Worm (Caenorhabditis elegans) whole organism, L4/young adult: ENCODE data around the gene F53B7.4.
A peak's percentile ranks its signal among the peaks of the same experiment; 100 is the strongest.

ENCODE experiments used
- W03F9.2 ChIP-seq: fragments of 150-350 bp; optimal IDR thresholded peaks from 2 replicates; lab custom pipeline; 2014; ENCODE audit warnings: missing biosample characterization, missing genetic modification characterization
- dao-5 ChIP-seq: sonication (generic microtip); optimal IDR thresholded peaks from 2 replicates; lab custom pipeline; 2016; ENCODE audit warnings: missing genotype, missing genetic modification characterization, moderate library complexity, missing compliant biosample characterization
- him-1 ChIP-seq: sonication (generic microtip); optimal IDR thresholded peaks from 2 replicates; lab custom pipeline; 2016; ENCODE audit warnings: missing genotype, missing genetic modification reagents, missing genetic modification characterization, missing compliant biosample characterization

Gene F53B7.4

ce11 chrV:11027740-11028139 is 25.4 kb upstream of the F53B7.4 start:
- no peak for TF ChIP-seq W03F9.2
- no peak for TF ChIP-seq him-1
- no peak for TF ChIP-seq dao-5 (tag; lab: Kevin White, UChicago)

DNA sequence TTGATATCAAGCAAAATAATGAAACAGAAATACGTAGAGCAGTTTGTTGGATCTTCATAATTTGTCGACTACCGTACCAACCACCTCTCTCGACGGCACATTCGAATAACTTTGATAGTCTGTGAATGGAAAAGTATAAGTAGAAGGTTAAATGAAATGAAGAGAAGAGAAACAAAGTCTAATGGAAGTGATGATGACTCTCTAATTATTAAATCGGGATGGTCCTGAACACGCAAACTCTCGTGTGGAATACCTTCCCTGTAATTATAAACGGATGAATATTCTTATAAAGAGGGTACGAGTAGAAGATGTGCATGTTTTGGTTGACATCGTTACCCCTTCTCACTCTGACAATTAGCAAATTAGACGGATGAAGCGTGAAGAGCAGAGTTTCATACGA is 20.5 kb upstream of the F53B7.4 start, which contains the start of the genes C13G3.12 and hot-6:
Gene C13G3.12 (minus strand): TSS at position 101 of the 400 bp plus-strand sequence.
Gene hot-6 (minus strand): TSS at position 121 of the 400 bp plus-strand sequence.
- TF ChIP-seq W03F9.2, result no peak
- TF ChIP-seq dao-5 (tag; lab: Kevin White, UChicago), result no peak
- TF ChIP-seq him-1, result no peak

DNA sequence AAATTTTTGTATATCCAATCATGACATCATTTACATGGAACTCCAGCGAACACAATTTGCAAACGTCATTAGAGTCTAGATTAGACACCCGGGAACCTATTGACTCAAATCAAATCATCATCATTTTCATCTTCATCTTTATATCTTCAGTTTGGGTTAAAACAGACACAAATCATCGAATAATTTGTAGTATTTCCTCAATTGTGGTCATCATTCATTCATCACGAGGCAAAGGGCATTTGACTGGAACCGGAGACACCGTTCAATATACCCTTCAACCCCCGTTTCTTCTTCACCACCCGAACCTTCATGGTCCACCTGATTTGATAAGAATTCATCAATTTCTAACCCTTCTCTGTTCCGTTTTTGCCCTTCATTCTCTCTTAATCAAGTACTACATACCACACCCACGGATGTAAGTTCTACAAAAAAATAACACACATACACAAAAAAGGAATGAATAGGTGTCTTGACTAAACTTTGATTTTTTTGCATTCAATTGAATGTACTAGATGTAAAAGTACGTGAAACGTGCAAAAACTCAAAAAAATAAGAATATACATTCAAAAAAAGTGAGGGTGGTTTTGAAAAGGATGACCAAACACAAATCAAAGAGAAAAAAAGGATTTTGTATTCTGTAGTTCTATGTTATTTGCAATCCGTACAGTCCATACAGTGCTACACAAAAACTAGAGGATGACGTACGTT is 14.7 kb upstream of the F53B7.4 start:
- TF ChIP-seq him-1 (no peak), dao-5 (tag; lab: Kevin White, UChicago) (no peak), W03F9.2 (no peak)

- no peak for TF ChIP-seq dao-5 (tag; lab: Kevin White, UChicago)
- TF ChIP-seq W03F9.2, result no peak
- TF ChIP-seq him-1, result no peak
These were observed 12.4 kb upstream of the F53B7.4 start for ce11 chrV:11014758-11015157.

ce11 chrV:11013179-11013578 is 10.8 kb upstream of the F53B7.4 start:
- TF ChIP-seq him-1 (no peak), dao-5 (tag; lab: Kevin White, UChicago) (no peak), W03F9.2 (no peak)

ce11 chrV:11012419-11012818 is 10.1 kb upstream of the F53B7.4 start, which contains the start of gene C13G3.1:
TSS of gene C13G3.1 (minus strand) at chrV:11012465.
- TF ChIP-seq W03F9.2 (no peak), him-1 (no peak), dao-5 (tag; lab: Kevin White, UChicago) (no peak)

DNA sequence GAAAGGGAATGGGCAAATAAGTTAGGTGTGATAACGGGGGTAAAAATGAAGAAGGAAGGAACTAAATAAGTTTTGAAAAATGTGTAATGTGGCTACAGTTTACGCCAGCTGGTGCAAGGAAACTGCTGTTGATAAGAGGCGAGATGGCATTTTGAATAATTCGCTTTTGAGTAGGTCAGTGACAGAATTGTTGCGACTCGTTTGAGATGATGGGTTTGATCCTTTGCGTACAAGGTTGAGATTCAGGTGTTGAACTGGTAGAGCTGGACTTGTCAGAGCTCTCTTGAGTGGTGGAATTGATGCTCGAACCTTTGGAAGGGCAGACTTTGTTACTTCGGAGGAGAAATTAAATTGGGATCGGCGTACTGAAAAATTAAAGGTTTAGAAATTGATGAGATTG is 9.5 kb upstream of the F53B7.4 start:
- TF ChIP-seq dao-5 (tag; lab: Kevin White, UChicago), result no peak
- TF ChIP-seq him-1, result no peak
- no peak for TF ChIP-seq W03F9.2

ce11 chrV:11010768-11011167 is 8.4 kb upstream of the F53B7.4 start:
- no peak for TF ChIP-seq W03F9.2
- no peak for TF ChIP-seq him-1
- no peak for TF ChIP-seq dao-5 (tag; lab: Kevin White, UChicago)

DNA sequence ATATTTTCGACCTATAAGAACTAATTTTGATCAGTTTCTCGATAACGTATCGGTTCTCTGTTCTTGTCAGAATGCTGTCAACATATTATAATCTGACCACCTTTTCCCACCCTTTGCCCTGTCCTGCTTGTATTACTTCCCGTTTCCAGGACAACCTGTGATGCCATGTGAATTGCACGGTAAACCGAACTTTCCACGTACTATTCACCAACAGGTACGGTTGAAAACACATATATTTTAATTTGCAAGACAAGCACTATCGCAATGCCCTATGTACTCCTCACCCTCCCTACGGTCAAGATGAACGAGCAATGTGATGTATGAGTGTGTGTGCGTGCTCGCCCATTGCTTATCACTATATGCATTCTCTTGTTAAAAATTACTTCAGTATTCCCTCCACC is 6.8 kb upstream of the F53B7.4 start:
- TF ChIP-seq him-1, result no peak
- no peak for TF ChIP-seq W03F9.2
- no peak for TF ChIP-seq dao-5 (tag; lab: Kevin White, UChicago)

ce11 chrV:11007651-11008050 is 5.3 kb upstream of the F53B7.4 start:
- TF ChIP-seq dao-5 (tag; lab: Kevin White, UChicago) (no peak), him-1 (no peak), W03F9.2 (no peak)

- TF ChIP-seq W03F9.2 (no peak), dao-5 (tag; lab: Kevin White, UChicago) (no peak), him-1 (no peak)
These were observed 1.8 kb upstream of the F53B7.4 start for ce11 chrV:11004094-11004493.

- TF ChIP-seq W03F9.2 (peak; percentile 59), him-1 (no peak)
These were observed 1.7 kb downstream of the F53B7.4 start, which contains the start of gene isy-1 for ce11 chrV:11000650-11001049. TSS of gene isy-1 (minus strand) at chrV:11000699.

DNA sequence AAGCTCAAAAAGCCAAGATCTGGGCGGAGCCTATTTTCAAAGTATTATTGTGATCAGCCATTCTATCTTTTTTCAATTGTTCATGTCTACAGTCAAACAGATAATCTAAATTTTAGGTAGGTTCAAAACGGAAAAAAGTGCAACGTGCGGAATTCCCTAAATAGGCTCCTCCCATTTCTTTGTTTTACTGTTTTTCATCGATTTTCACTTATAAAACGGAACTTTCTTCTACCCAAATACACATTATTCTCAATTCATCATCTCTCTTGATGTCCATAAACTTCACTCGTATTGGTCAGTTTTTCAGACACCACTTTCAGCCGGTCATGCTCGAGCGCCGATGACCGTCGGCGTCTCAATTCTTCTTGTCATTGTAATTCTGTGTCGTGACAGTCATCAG is 3.5 kb downstream of the F53B7.4 start, which contains the start of gene F53B7.7:
Gene F53B7.7 (plus strand): TSS at position 301 of the 400 bp plus-strand sequence.
- TF ChIP-seq dao-5 (tag; lab: Kevin White, UChicago), result no peak
- TF ChIP-seq him-1, result no peak
- no peak for TF ChIP-seq W03F9.2

- TF ChIP-seq him-1 (no peak), dao-5 (tag; lab: Kevin White, UChicago) (no peak), W03F9.2 (no peak)
These were observed 10.5 kb downstream of the F53B7.4 start, which contains the start of gene frpr-9 for ce11 chrV:10991789-10992188. TSS of gene frpr-9 (plus strand) at chrV:10992089.

DNA sequence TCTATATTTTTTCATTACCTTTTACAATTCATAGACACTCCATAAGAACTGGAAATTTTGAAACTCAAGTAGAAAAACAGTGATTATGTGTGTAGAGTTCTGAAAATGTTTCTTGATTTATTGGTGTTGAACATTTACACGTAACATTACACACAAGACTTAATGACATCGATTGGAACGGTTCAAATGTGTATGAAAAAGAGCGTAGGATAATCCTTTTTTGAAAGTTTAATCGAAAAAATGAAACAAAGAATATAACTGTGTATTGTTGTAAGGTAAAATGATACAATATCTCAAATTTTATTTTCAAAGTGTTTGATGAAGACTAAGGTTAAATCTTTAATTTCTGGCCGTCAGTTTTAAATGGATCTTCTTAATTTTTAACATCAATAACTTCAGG is 21.2 kb downstream of the F53B7.4 start, which contains the start of gene fig-1:
Gene fig-1 (minus strand): TSS at position 101 of the 400 bp plus-strand sequence.
- TF ChIP-seq dao-5 (tag; lab: Kevin White, UChicago) (no peak), him-1 (no peak), W03F9.2 (no peak)
